Fruit fly (Drosophila melanogaster) whole organism, prepupa: Measurements from ENCODE around the gene CG42570.

Experiments
- CG11294 ChIP-seq: fragments of 200-800 bp; sonication (Bioruptor generic); IDR thresholded peaks from 2 replicates; pipeline ENCODE4 v1.3.6; 2022; ENCODE audit warnings: missing biosample characterization, missing genetic modification characterization
- CG16779 ChIP-seq: fragments of 200-800 bp; sonication (Bioruptor generic); optimal IDR thresholded peaks from 3 replicates; lab custom pipeline; 2017; ENCODE audit warnings: missing biosample characterization, mild to moderate bottlenecking, missing genetic modification characterization
- CG3032 ChIP-seq: fragments of 200-800 bp; optimal IDR thresholded peaks from 2 replicates; lab custom pipeline; 2019; ENCODE audit warnings: missing biosample characterization, mild to moderate bottlenecking, missing genetic modification characterization, moderate library complexity
- CG32006 ChIP-seq: fragments of 200-800 bp; sonication (Bioruptor generic); optimal IDR thresholded peaks from 3 replicates; lab custom pipeline; 2017; ENCODE audit warnings: missing biosample characterization, mild to moderate bottlenecking, missing genetic modification characterization
- Gug ChIP-seq: fragments of 200-800 bp; sonication (Bioruptor generic); IDR thresholded peaks from 2 replicates; pipeline ENCODE4 v1.3.6; 2022; ENCODE audit warnings: missing biosample characterization, missing genetic modification characterization
- fd85E ChIP-seq: fragments of 200-800 bp; sonication (Bioruptor generic); optimal IDR thresholded peaks from 3 replicates; lab custom pipeline; 2016; ENCODE audit warnings: missing biosample characterization, missing genetic modification characterization
- vri ChIP-seq: fragments of 200-800 bp; sonication (Bioruptor generic); optimal IDR thresholded peaks from 3 replicates; lab custom pipeline; 2016; ENCODE audit warnings: missing biosample characterization, mild to moderate bottlenecking, missing genetic modification characterization

dm6 chr3L:15758668-15759067 is 41.0 kb downstream of the CG42570 start:
- no peak for TF ChIP-seq CG11294 (GFP tag; lab: Robert Waterston, UW)
- TF ChIP-seq CG3032 (tag; lab: Kevin White, UChicago) = no peak
- no peak for TF ChIP-seq CG16779 (tag; lab: Kevin White, UChicago)
- no peak for TF ChIP-seq vri (GFP tag; lab: Kevin White, UChicago)
- TF ChIP-seq Gug (GFP tag; lab: Robert Waterston, UW) = no peak
- TF ChIP-seq CG32006 (GFP tag; lab: Kevin White, UChicago) = no peak
- no peak for TF ChIP-seq fd85E
